Fruit fly (Drosophila melanogaster): ENCODE measurements around the gene CG31142.

The CG31142 gene

DNA sequence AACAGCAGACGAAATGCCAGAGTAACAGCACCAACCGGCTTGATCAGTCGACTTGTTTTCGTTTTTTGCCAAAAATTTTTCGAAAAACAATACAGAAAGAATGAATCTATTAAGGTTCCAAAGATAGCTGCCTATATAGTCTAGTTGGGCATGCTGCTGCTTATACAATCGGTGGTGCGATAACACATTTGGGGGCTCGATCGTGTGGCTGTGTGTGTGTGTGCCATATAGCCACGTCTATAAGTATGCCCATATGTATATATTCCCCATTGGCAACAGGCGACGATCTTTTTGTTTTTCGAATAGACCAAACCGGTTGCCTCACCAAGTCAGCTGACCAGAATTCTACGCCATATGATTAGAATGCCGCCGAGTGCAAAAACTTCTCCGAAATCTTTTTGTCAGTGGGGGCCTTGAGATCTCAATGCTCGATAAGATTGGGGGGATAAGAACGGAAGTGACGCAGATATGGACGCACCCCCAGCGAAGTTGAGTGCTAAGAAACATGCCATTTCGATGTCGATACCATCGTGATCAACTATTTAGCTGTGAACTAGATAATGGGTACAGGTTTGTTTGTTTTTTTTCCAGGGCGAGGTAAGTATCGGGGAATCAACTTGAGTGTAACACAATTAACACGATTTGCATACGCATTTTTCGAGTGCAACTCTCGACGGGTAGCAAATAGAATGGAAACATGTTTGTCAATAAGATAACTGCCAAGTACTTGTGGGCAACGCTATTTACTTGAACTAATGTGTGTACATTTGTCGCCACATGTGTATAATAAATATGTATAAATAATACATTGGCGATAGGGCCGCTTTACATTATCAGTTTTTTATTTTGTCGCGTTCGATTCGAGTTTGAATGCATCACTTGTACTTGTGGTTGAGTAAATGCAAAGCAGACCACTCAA, 11.1 kb downstream of the CG31142 start:
- TF ChIP-seq prd (optimal IDR thresholded peaks at IDR 0.05): no peak
- TF ChIP-seq prd (GFP tag; IDR thresholded peaks at IDR 0.05): peak; percentile 33; the same call in 2 of the 3 replicates
- peak; percentile 10 for TF ChIP-seq CG30020 (tag; optimal IDR thresholded peaks at IDR 0.05)
- TF ChIP-seq Lim3 (GFP tag; IDR thresholded peaks at IDR 0.05): no peak
- peak; percentile 78 for TF ChIP-seq dmrt99B (tag; optimal IDR thresholded peaks at IDR 0.05)
- TF ChIP-seq CG10321 (GFP tag; IDR thresholded peaks at IDR 0.05): peak; percentile 52; the same call in 1 of the 2 replicates
- TF ChIP-seq CG15696 (tag; optimal IDR thresholded peaks at IDR 0.05): peak; percentile 93
- TF ChIP-seq bigmax (GFP tag; optimal IDR thresholded peaks at IDR 0.05): peak; percentile 36
- no peak for TF ChIP-seq pb (GFP tag; optimal IDR thresholded peaks at IDR 0.05)
- TF ChIP-seq Mes4 (GFP tag; optimal IDR thresholded peaks at IDR 0.05): peak; percentile 66
- TF ChIP-seq shn (GFP tag; optimal IDR thresholded peaks at IDR 0.05): no peak
- TF ChIP-seq CG18262 (tag; optimal IDR thresholded peaks at IDR 0.05): peak; percentile 76
- no peak for TF ChIP-seq Lpt (GFP tag; optimal IDR thresholded peaks at IDR 0.05)
- peak; percentile 57; the same call in 1 of the 3 replicates for TF ChIP-seq CG11456 (GFP tag; IDR thresholded peaks at IDR 0.05)
- TF ChIP-seq sd (tag; optimal IDR thresholded peaks at IDR 0.05): peak; percentile 60
- peak; percentile 13 for TF ChIP-seq stwl (tag; optimal IDR thresholded peaks at IDR 0.05)
- TF ChIP-seq tna (GFP tag; IDR thresholded peaks at IDR 0.05; ENCODE audit: partially characterized antibody): no peak
- TF ChIP-seq CG3847 (GFP tag; IDR thresholded peaks at IDR 0.05): peak; percentile 19; the same call in 1 of the 2 replicates
- TF ChIP-seq Ada2b (GFP tag; IDR thresholded peaks at IDR 0.05): no peak
- peak; percentile 14 for TF ChIP-seq CG31388 (GFP tag; optimal IDR thresholded peaks at IDR 0.05)
- TF ChIP-seq CG17802 (tag; optimal IDR thresholded peaks at IDR 0.05): peak; percentile 34
- TF ChIP-seq BEAF-32 (GFP tag; optimal IDR thresholded peaks at IDR 0.05): no peak
- TF ChIP-seq YL-1 (GFP tag; optimal IDR thresholded peaks at IDR 0.05): peak; percentile 82
- no peak for TF ChIP-seq sisA (GFP tag; IDR thresholded peaks at IDR 0.05)
- TF ChIP-seq Hr78 (GFP tag; optimal IDR thresholded peaks at IDR 0.05): peak in 1 of 2 experiments; percentile 59
- peak; percentile 71 for TF ChIP-seq Ets65A (GFP tag)
- TF ChIP-seq CG9437 (GFP tag; optimal IDR thresholded peaks at IDR 0.05): peak; percentile 29
- TF ChIP-seq chif (GFP tag; optimal IDR thresholded peaks at IDR 0.05): peak; percentile 49 to 80
- 0 out of 2 replicates have a peak, but pooled peaks have one; percentile 18 for TF ChIP-seq CG16779 (GFP tag; IDR thresholded peaks at IDR 0.05)
- TF ChIP-seq tup (GFP tag; optimal IDR thresholded peaks at IDR 0.05): peak; percentile 80
- TF ChIP-seq peb (GFP tag; IDR thresholded peaks at IDR 0.05): peak; percentile 66
- no peak for TF ChIP-seq Tbp (GFP tag; optimal IDR thresholded peaks at IDR 0.05)
- TF ChIP-seq CG11504 (tag; optimal IDR thresholded peaks at IDR 0.05): peak; percentile 77
- peak; percentile 57 for TF ChIP-seq kah (GFP tag; optimal IDR thresholded peaks at IDR 0.05)
- peak; percentile 63 for TF ChIP-seq CG10274 (GFP tag; optimal IDR thresholded peaks at IDR 0.05)
- peak; percentile 31 for TF ChIP-seq B-H2 (GFP tag; optimal IDR thresholded peaks at IDR 0.05)
- peak; percentile 65 for TF ChIP-seq E2f2 (GFP tag; IDR thresholded peaks at IDR 0.05)
- TF ChIP-seq CG17359 (tag; optimal IDR thresholded peaks at IDR 0.05): peak; percentile 93
- peak; percentile 39; the same call in 1 of the 2 replicates for TF ChIP-seq CG4730 (GFP tag; IDR thresholded peaks at IDR 0.05)
- peak; percentile 53 for TF ChIP-seq CG12769 (tag; optimal IDR thresholded peaks at IDR 0.05)
- no peak for TF ChIP-seq ERR (GFP tag; optimal IDR thresholded peaks at IDR 0.05)
- no peak for TF ChIP-seq CG14860 (GFP tag; IDR thresholded peaks at IDR 0.05; ENCODE audit: partially characterized antibody)
- peak; percentile 12 for TF ChIP-seq eyg (GFP tag; optimal IDR thresholded peaks at IDR 0.05)
- peak; percentile 13 for TF ChIP-seq Ssrp (tag; optimal IDR thresholded peaks at IDR 0.05)
- TF ChIP-seq her (GFP tag; optimal IDR thresholded peaks at IDR 0.05): peak; percentile 20
- no peak for TF ChIP-seq CG8478 (optimal IDR thresholded peaks at IDR 0.05)
- peak; percentile 70 for TF ChIP-seq Camta (GFP tag; optimal IDR thresholded peaks at IDR 0.05)
- TF ChIP-seq CG17385 (GFP tag; optimal IDR thresholded peaks at IDR 0.05): peak; percentile 79
- peak; percentile 28; the same call in 1 of the 2 replicates for TF ChIP-seq CG9932 (GFP tag; IDR thresholded peaks at IDR 0.05)

All from whole organism, embryonic.